Worm (Caenorhabditis elegans) whole organism, L3 larva: Measurements from ENCODE around the gene del-6.

Source experiments
- R02D3.7 ChIP-seq: fragments of 150-350 bp; optimal IDR thresholded peaks from 2 replicates; lab custom pipeline; 2014; ENCODE audit warnings: missing biosample characterization, missing genetic modification characterization
- aly-2 ChIP-seq: fragments of 150-350 bp; optimal IDR thresholded peaks from 2 replicates; lab custom pipeline; 2014; ENCODE audit warnings: missing biosample characterization, missing genetic modification characterization
- ama-1 ChIP-seq: fragments of 150-350 bp; optimal IDR thresholded peaks from 2 replicates; lab custom pipeline; 2018
- ceh-16 ChIP-seq: sonication (generic microtip); optimal IDR thresholded peaks from 2 replicates; lab custom pipeline; 2017; ENCODE audit warnings: missing biosample characterization, missing genetic modification characterization
- ceh-28 ChIP-seq: fragments of 150-350 bp; optimal IDR thresholded peaks from 2 replicates; lab custom pipeline; 2014; ENCODE audit warnings: missing biosample characterization, missing genetic modification reagents, missing genetic modification characterization
- ceh-9 ChIP-seq: sonication (generic microtip); optimal IDR thresholded peaks from 2 replicates; lab custom pipeline; 2018; ENCODE audit warnings: missing biosample characterization, missing genetic modification characterization
- egl-27 ChIP-seq: sonication (generic microtip); optimal IDR thresholded peaks from 4 replicates; lab custom pipeline; 2017; ENCODE audit warnings: missing biosample characterization, missing genetic modification reagents, missing genetic modification characterization
- egl-5 ChIP-seq: fragments of 150-350 bp; optimal IDR thresholded peaks from 2 replicates; lab custom pipeline; 2017; ENCODE audit warnings: missing biosample characterization, missing genetic modification reagents, missing genetic modification characterization, inconsistent platforms
- elt-1 ChIP-seq: fragments of 150-350 bp; optimal IDR thresholded peaks from 2 replicates; lab custom pipeline; 2014; ENCODE audit warnings: missing biosample characterization, missing genetic modification characterization
- elt-2 ChIP-seq: sonication (generic microtip); optimal IDR thresholded peaks from 2 replicates; lab custom pipeline; 2016; ENCODE audit warnings: missing genetic modification reagents, mild to moderate bottlenecking, missing genetic modification characterization, missing compliant biosample characterization
- elt-3 ChIP-seq, 3 experiments: fragments of 150-350 bp in 1 of 3; sonication (generic microtip) in 2 of 3; optimal IDR thresholded peaks; 2 replicates in 2 of 3; 4 replicates in 1 of 3; lab custom pipeline; 2014 to 2017; ENCODE audit warnings: missing biosample characterization in 3 of 3, missing genetic modification characterization in 3 of 3
- fkh-10 ChIP-seq: sonication (generic microtip); optimal IDR thresholded peaks from 2 replicates; lab custom pipeline; 2017; ENCODE audit warnings: missing biosample characterization, missing genetic modification reagents, missing genetic modification characterization
- fos-1 ChIP-seq: fragments of 150-350 bp; optimal IDR thresholded peaks from 2 replicates; lab custom pipeline; 2014; ENCODE audit warnings: missing biosample characterization, missing genetic modification characterization
- hmg-11 ChIP-seq: sonication (generic microtip); optimal IDR thresholded peaks from 2 replicates; lab custom pipeline; 2016; ENCODE audit warnings: missing genetic modification characterization, missing compliant biosample characterization
- jun-1 ChIP-seq: fragments of 150-350 bp; optimal IDR thresholded peaks from 2 replicates; lab custom pipeline; 2014; ENCODE audit warnings: missing biosample characterization, missing genetic modification reagents, missing genetic modification characterization
- lin-15B ChIP-seq: fragments of 150-350 bp; optimal IDR thresholded peaks from 2 replicates; lab custom pipeline; 2014; ENCODE audit warnings: missing biosample characterization, missing genetic modification characterization
- lin-39 ChIP-seq: fragments of 150-350 bp; optimal IDR thresholded peaks from 2 replicates; lab custom pipeline; 2018; ENCODE audit warnings: missing biosample characterization, missing genetic modification reagents, missing genetic modification characterization
- lsy-12 ChIP-seq: sonication (generic microtip); optimal IDR thresholded peaks from 2 replicates; lab custom pipeline; 2016; ENCODE audit warnings: mild to moderate bottlenecking, missing genetic modification characterization, missing compliant biosample characterization
- mml-1 ChIP-seq: fragments of 150-350 bp; sonication (generic microtip); optimal IDR thresholded peaks from 3 replicates; lab custom pipeline; 2014; ENCODE audit warnings: missing biosample characterization, missing genetic modification characterization
- nfya-1 ChIP-seq: sonication (generic microtip); optimal IDR thresholded peaks from 2 replicates; lab custom pipeline; 2017; ENCODE audit warnings: missing genetic modification characterization, mild to moderate bottlenecking, missing compliant biosample characterization, antibody characterized with exemption, moderate library complexity; ENCODE audit not compliant: insufficient read depth
- nhr-11 ChIP-seq: fragments of 150-350 bp; optimal IDR thresholded peaks from 2 replicates; lab custom pipeline; 2014; ENCODE audit warnings: missing biosample characterization, missing genetic modification characterization
- nhr-12 ChIP-seq: fragments of 150-350 bp; optimal IDR thresholded peaks from 2 replicates; lab custom pipeline; 2014; ENCODE audit warnings: missing biosample characterization, missing genetic modification characterization
- nhr-23 ChIP-seq: fragments of 150-350 bp; optimal IDR thresholded peaks from 2 replicates; lab custom pipeline; 2014; ENCODE audit warnings: missing biosample characterization, missing genetic modification reagents, missing genetic modification characterization
- nhr-237 ChIP-seq: fragments of 150-350 bp; optimal IDR thresholded peaks from 2 replicates; lab custom pipeline; 2014; ENCODE audit warnings: missing biosample characterization, missing genetic modification characterization
- nhr-25 ChIP-seq: sonication (generic microtip); optimal IDR thresholded peaks from 2 replicates; lab custom pipeline; 2017; ENCODE audit warnings: missing biosample characterization, missing genetic modification characterization
- nhr-43 ChIP-seq: sonication (generic microtip); optimal IDR thresholded peaks from 2 replicates; lab custom pipeline; 2016; ENCODE audit warnings: mild to moderate bottlenecking, missing genetic modification characterization, missing compliant biosample characterization; ENCODE audit not compliant: poor library complexity, severe bottlenecking
- nhr-67 ChIP-seq: fragments of 150-350 bp; optimal IDR thresholded peaks from 2 replicates; lab custom pipeline; 2014; ENCODE audit warnings: missing biosample characterization, missing genetic modification characterization
- nhr-77 ChIP-seq: fragments of 150-350 bp; optimal IDR thresholded peaks from 2 replicates; lab custom pipeline; 2014; ENCODE audit warnings: missing biosample characterization, missing genetic modification characterization
- pha-4 ChIP-seq: fragments of 150-350 bp; optimal IDR thresholded peaks from 2 replicates; lab custom pipeline; 2014; ENCODE audit warnings: missing biosample characterization, missing genetic modification reagents, missing genetic modification characterization
- pqm-1 ChIP-seq: fragments of 150-350 bp; optimal IDR thresholded peaks from 2 replicates; lab custom pipeline; 2017; ENCODE audit warnings: missing biosample characterization, missing genetic modification characterization, inconsistent platforms
- skn-1 ChIP-seq: fragments of 150-350 bp; optimal IDR thresholded peaks from 2 replicates; lab custom pipeline; 2014; ENCODE audit warnings: missing biosample characterization, missing genetic modification characterization
- snpc-4 ChIP-seq: fragments of 150-350 bp; optimal IDR thresholded peaks from 2 replicates; lab custom pipeline; 2014; ENCODE audit warnings: missing biosample characterization, missing genetic modification characterization
- unc-62 ChIP-seq: fragments of 150-350 bp; sonication (generic microtip); optimal IDR thresholded peaks from 4 replicates; lab custom pipeline; 2014; ENCODE audit warnings: missing biosample characterization, missing genetic modification reagents, missing genetic modification characterization
- zag-1 ChIP-seq: fragments of 150-350 bp; optimal IDR thresholded peaks from 2 replicates; lab custom pipeline; 2014; ENCODE audit warnings: missing biosample characterization, missing genetic modification characterization
- ztf-4 ChIP-seq: fragments of 150-350 bp; optimal IDR thresholded peaks from 2 replicates; lab custom pipeline; 2014; ENCODE audit warnings: missing biosample characterization, missing genetic modification characterization

Gene del-6

DNA sequence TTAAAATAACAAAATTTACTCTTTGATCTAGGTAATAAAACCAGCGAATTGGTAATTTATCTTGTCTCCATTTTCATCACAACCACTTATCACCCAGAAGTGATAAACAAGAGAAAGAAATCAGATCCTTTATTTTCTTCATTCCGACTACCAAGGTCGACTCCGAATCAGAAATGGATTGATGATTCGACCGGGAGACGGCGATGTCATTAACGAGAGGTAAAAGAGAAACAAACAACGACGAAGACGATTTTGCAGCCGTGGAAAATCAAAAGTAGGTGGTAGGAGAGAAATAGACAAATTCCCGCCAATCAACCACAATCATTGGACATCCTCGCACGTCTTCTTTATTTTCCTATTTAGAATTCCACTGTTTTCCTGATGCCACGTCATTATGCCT is 15.6 kb upstream of the del-6 start:
- TF ChIP-seq nhr-237 (tag; lab: Kevin White, UChicago) (no peak), elt-3 (tag; optimal IDR thresholded peaks at IDR 0.05; lab: Kevin White, UChicago) (peak in 1 of 3 experiments; percentile 55), nhr-11 (no peak), ceh-16 (tag; lab: Kevin White, UChicago) (no peak), nhr-25 (tag; lab: Kevin White, UChicago) (peak; percentile 24), nhr-23 (tag; lab: Kevin White, UChicago) (peak; percentile 40), nhr-77 (tag; lab: Kevin White, UChicago) (no peak)
- TF ChIP-seq, all 47 proteins: peak for 3

DNA sequence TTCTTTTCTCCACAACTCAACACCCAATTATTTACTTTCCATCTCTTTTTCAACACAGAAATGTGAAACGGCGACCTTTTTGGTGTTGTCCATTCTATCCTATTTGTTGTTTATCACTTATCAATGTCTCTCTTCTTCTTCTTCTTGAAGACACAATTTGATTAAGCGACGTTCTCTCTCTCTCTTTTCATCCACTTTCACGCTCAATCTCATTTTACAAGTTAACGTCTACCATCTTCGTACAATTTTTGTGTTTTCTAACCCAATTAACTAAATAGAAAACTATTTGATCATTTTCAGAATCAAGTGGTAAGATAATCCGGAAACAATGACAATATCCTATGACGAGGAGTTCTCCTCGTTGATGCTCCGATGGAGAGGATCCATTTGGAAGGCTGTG is 15.0 kb upstream of the del-6 start, which contains the start of gene best-14:
TSS of gene best-14 (plus strand) at position 301 of the 400 bp plus-strand sequence.
- no peak for TF ChIP-seq fkh-10 (GFP tag; lab: Kevin White, UChicago)
- no peak for TF ChIP-seq fos-1 (tag; lab: Kevin White, UChicago)
- TF ChIP-seq nhr-67 (tag; lab: Kevin White, UChicago): no peak
- TF ChIP-seq ama-1 (lab: Kevin White, UChicago): no peak
- no peak for TF ChIP-seq aly-2 (tag; lab: Kevin White, UChicago)
- no peak for TF ChIP-seq jun-1 (tag; lab: Kevin White, UChicago)
- no peak for TF ChIP-seq lin-15B (tag; lab: Kevin White, UChicago)
- no peak for TF ChIP-seq nfya-1 (tag; lab: Kevin White, UChicago)
- TF ChIP-seq snpc-4 (tag; lab: Kevin White, UChicago): no peak
- TF ChIP-seq lsy-12 (tag; lab: Kevin White, UChicago): no peak
- no peak for TF ChIP-seq ceh-16 (tag; lab: Kevin White, UChicago)
- TF ChIP-seq nhr-12 (tag; lab: Kevin White, UChicago): no peak
- no peak for TF ChIP-seq ceh-9 (tag; lab: Kevin White, UChicago)
- no peak for TF ChIP-seq egl-5 (tag; lab: Kevin White, UChicago)
- TF ChIP-seq ceh-28 (tag; lab: Kevin White, UChicago): no peak
- TF ChIP-seq, all 47 proteins: peak for 0

DNA sequence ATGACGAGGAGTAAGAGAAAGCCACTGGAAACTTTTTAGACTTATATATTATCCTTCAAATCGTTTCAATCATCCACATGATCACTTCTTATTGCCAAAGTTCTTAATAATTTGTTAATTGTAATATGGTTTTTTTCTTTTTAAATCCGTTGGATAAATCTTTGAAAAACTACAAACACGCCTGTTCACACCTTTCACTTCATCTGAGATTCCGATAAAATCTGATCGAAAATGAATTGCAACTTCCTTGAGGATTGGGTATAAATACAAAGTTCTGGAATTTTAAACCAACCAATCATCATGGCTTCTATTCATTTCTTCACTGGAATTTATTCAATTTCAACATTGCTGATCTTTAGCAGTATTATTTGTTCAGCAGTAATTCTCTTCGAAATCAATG is 12.1 kb upstream of the del-6 start, which contains the start of gene col-152:
TSS of gene col-152 (plus strand) at position 301 of the 400 bp plus-strand sequence.
- TF ChIP-seq nhr-23 (tag; lab: Kevin White, UChicago): no peak
- TF ChIP-seq elt-1 (tag; lab: Kevin White, UChicago): no peak
- no peak for TF ChIP-seq egl-27 (tag; lab: Kevin White, UChicago)
- no peak for TF ChIP-seq nhr-11
- TF ChIP-seq lin-39 (tag; lab: Kevin White, UChicago): no peak
- no peak for TF ChIP-seq ama-1 (lab: Kevin White, UChicago)
- no peak for TF ChIP-seq ceh-16 (tag; lab: Kevin White, UChicago)
- TF ChIP-seq nhr-43: no peak
- TF ChIP-seq nhr-237 (tag; lab: Kevin White, UChicago): no peak
- no peak for TF ChIP-seq skn-1 (tag; lab: Kevin White, UChicago)
- TF ChIP-seq hmg-11 (tag; lab: Kevin White, UChicago): no peak
- TF ChIP-seq fkh-10 (GFP tag; lab: Kevin White, UChicago): no peak
- TF ChIP-seq unc-62: no peak
- no peak for TF ChIP-seq zag-1 (tag; lab: Kevin White, UChicago)
- TF ChIP-seq ztf-4: no peak
- TF ChIP-seq nhr-12 (tag; lab: Kevin White, UChicago): no peak
- no peak for TF ChIP-seq pha-4 (tag; lab: Kevin White, UChicago)
- TF ChIP-seq R02D3.7: no peak

DNA sequence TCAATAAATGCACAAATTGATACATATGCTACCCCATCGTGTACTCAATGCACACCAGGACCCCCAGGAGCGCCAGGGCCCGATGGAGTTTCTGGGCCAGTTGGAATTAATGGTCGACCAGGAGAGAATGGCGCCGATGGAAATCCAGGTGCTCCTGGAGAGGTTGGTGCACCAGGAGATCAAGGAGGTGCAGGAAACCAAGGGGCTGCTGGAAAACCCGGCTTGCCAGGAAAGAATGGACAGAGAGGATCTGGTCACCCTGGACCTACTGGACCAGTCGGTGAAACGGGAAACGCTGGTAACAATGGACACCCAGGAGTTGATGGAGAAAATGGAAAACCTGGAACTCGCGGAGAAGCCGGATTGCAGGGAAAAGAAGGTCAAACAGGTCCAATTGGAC is 11.1 kb upstream of the del-6 start:
- TF ChIP-seq ceh-9 (tag; lab: Kevin White, UChicago) (no peak), mml-1 (tag; lab: Kevin White, UChicago) (no peak), nhr-25 (tag; lab: Kevin White, UChicago) (no peak), nhr-77 (tag; lab: Kevin White, UChicago) (no peak), fkh-10 (GFP tag; lab: Kevin White, UChicago) (no peak), nhr-67 (tag; lab: Kevin White, UChicago) (no peak), egl-27 (tag; lab: Kevin White, UChicago) (no peak), jun-1 (tag; lab: Kevin White, UChicago) (no peak), pha-4 (tag; lab: Kevin White, UChicago) (no peak)

DNA sequence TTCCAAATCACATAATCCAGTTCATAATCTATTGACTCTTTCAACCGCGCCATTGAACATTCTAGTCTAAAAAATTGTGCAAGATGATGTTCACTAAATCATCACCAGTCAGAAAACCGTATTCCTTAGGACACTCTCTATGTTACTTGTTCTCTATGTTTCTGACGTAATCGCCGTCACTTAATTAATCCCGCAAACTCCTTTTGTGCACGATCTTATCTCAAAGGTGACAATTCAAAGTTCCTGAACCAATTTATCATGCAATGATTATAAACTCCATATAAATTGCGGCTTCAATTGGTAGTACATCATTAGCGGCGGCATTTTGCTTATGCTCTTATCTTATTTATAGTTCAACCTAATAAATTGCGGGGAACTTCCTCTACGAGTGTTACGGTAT is 9.9 kb upstream of the del-6 start:
- no peak for TF ChIP-seq unc-62
- TF ChIP-seq elt-2 (tag; lab: Kevin White, UChicago): peak; percentile 81
- TF ChIP-seq skn-1 (tag; lab: Kevin White, UChicago): peak; percentile 27
- peak; percentile 49 for TF ChIP-seq pqm-1 (tag; lab: Kevin White, UChicago)
- no peak for TF ChIP-seq nhr-77 (tag; lab: Kevin White, UChicago)
- TF ChIP-seq nhr-25 (tag; lab: Kevin White, UChicago): no peak
- TF ChIP-seq, all 47 proteins: peak for 3
